Fruit fly (Drosophila melanogaster) whole organism, adult: ENCODE results near the gene Nepl3.

Source experiments
- CG14711 ChIP-seq: fragments of 200-800 bp; sonication (Bioruptor generic); optimal IDR thresholded peaks from 2 replicates; lab custom pipeline; 2018; ENCODE audit warnings: missing biosample characterization, mild to moderate bottlenecking, missing genetic modification characterization, moderate library complexity
- Clk ChIP-seq: fragments of 200-800 bp; sonication (Bioruptor generic); optimal IDR thresholded peaks from 2 replicates; lab custom pipeline; 2017; ENCODE audit warnings: missing biosample characterization, missing genetic modification characterization
- Crg-1 ChIP-seq: fragments of 200-800 bp; sonication (Bioruptor generic); optimal IDR thresholded peaks from 2 replicates; lab custom pipeline; 2016; ENCODE audit warnings: missing biosample characterization, missing genetic modification characterization
- Mnt ChIP-seq: fragments of 200-800 bp; sonication (Bioruptor generic); optimal IDR thresholded peaks from 2 replicates; lab custom pipeline; 2016; ENCODE audit warnings: missing biosample characterization, mild to moderate bottlenecking, missing genetic modification characterization
- cic ChIP-seq: fragments of 200-800 bp; sonication (Bioruptor generic); optimal IDR thresholded peaks from 2 replicates; lab custom pipeline; 2017; ENCODE audit warnings: missing biosample characterization, mild to moderate bottlenecking, missing genetic modification characterization, moderate library complexity
- pad ChIP-seq: fragments of 200-800 bp; sonication (Bioruptor generic); optimal IDR thresholded peaks from 3 replicates; lab custom pipeline; 2017; ENCODE audit warnings: missing biosample characterization, missing genetic modification characterization, mild to moderate bottlenecking, moderate library complexity, missing genetic modification reagents
- toe ChIP-seq: fragments of 200-800 bp; sonication (Bioruptor generic); optimal IDR thresholded peaks from 2 replicates; lab custom pipeline; 2016; ENCODE audit warnings: missing biosample characterization, missing genetic modification characterization

DNA sequence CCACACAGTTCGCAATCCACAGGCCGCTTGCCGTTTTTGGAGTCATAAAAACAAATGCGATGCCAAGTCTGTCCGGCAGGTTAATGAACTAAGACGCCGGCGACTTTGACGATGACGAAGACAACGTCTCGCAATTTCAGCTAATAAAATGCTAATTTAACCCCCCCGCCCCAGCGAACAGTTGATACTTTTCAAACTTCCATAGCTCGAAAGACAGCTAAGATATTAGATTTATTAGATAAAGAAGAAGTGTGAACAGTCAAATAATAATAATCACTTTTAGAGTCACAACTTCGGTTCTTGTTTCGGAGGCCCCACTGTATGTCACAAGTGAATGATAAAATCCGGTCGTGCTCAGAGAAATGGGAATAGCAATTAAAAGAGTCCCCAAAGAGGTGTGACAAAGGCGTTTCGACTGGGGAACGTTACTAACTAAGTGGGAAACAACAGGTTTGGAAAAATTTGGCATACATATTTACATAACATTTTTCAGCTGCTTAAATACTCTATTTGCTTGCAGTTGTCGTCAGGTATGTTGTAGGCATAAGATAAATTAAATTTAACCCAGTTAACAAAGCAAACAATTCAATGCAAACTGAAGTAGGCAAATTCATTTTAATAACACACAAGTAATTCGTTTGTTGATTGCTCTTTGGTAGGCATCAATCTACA is 26.7 kb upstream of the Nepl3 start:
- TF ChIP-seq toe (GFP tag; lab: Kevin White, UChicago), result no peak
- no peak for TF ChIP-seq cic (GFP tag; lab: Kevin White, UChicago)
- TF ChIP-seq CG14711 (tag; lab: Kevin White, UChicago), result no peak
- TF ChIP-seq Mnt, result no peak
- TF ChIP-seq pad (GFP tag; lab: Kevin White, UChicago), result no peak
- TF ChIP-seq Clk (GFP tag; lab: Kevin White, UChicago), result no peak
- TF ChIP-seq Crg-1 (GFP tag; lab: Kevin White, UChicago), result no peak
